Fruit fly (Drosophila melanogaster) whole organism, pupa: ENCODE measurements around the gene CG42870.

Experiments used
- CG10348 ChIP-seq: fragments of 200-800 bp; sonication (Bioruptor generic); IDR thresholded peaks from 2 replicates; pipeline ENCODE4 v1.3.6; 2022; ENCODE audit warnings: missing biosample characterization, missing genetic modification characterization
- CG12605 ChIP-seq: fragments of 200-800 bp; sonication (Bioruptor generic); IDR thresholded peaks from 2 replicates; pipeline ENCODE4 v1.3.6; 2022; ENCODE audit warnings: missing biosample characterization, missing genetic modification characterization
- CG13204 ChIP-seq: fragments of 200-800 bp; sonication (Bioruptor generic); optimal IDR thresholded peaks from 2 replicates; lab custom pipeline; 2018; ENCODE audit warnings: missing biosample characterization, mild to moderate bottlenecking, missing genetic modification characterization, moderate library complexity
- CG14655 ChIP-seq: fragments of 200-800 bp; sonication (Bioruptor generic); optimal IDR thresholded peaks from 3 replicates; lab custom pipeline; 2017; ENCODE audit warnings: mild to moderate bottlenecking, missing biosample characterization, missing genetic modification reagents, missing genetic modification characterization
- CG15710 ChIP-seq: fragments of 200-800 bp; sonication (Bioruptor generic); optimal IDR thresholded peaks from 2 replicates; lab custom pipeline; 2018; ENCODE audit warnings: missing biosample characterization, mild to moderate bottlenecking, missing genetic modification characterization, moderate library complexity
- CG17806 ChIP-seq: fragments of 200-800 bp; sonication (Bioruptor generic); optimal IDR thresholded peaks from 2 replicates; lab custom pipeline; 2018; ENCODE audit warnings: missing biosample characterization, mild to moderate bottlenecking, missing genetic modification characterization, moderate library complexity
- CG32121 ChIP-seq: fragments of 200-800 bp; sonication (Bioruptor generic); IDR thresholded peaks from 2 replicates; pipeline ENCODE4 v1.3.6; 2022; ENCODE audit warnings: missing biosample characterization, missing genetic modification characterization
- CG34367 ChIP-seq: fragments of 200-800 bp; sonication (Bioruptor generic); optimal IDR thresholded peaks from 2 replicates; lab custom pipeline; 2018; ENCODE audit warnings: missing biosample characterization, mild to moderate bottlenecking, missing genetic modification characterization
- CG4496 ChIP-seq: fragments of 200-800 bp; sonication (Bioruptor generic); IDR thresholded peaks from 3 replicates; pipeline ENCODE4 v1.3.6; 2022; ENCODE audit warnings: missing biosample characterization, missing genetic modification characterization
- CG8159 ChIP-seq: fragments of 200-800 bp; sonication (Bioruptor generic); optimal IDR thresholded peaks from 3 replicates; lab custom pipeline; 2018; ENCODE audit warnings: missing biosample characterization, mild to moderate bottlenecking, missing genetic modification characterization, moderate library complexity
- CG8301 ChIP-seq: fragments of 200-800 bp; sonication (Bioruptor generic); optimal IDR thresholded peaks from 2 replicates; lab custom pipeline; 2018; ENCODE audit warnings: missing biosample characterization, mild to moderate bottlenecking, missing genetic modification characterization
- CG9948 ChIP-seq: fragments of 200-800 bp; sonication (Bioruptor generic); optimal IDR thresholded peaks from 2 replicates; lab custom pipeline; 2018; ENCODE audit warnings: missing biosample characterization, mild to moderate bottlenecking, missing genetic modification characterization, moderate library complexity
- D1 ChIP-seq: fragments of 200-800 bp; sonication (Bioruptor generic); optimal IDR thresholded peaks from 2 replicates; lab custom pipeline; 2018; ENCODE audit warnings: missing biosample characterization, mild to moderate bottlenecking, missing genetic modification characterization, moderate library complexity
- EcR ChIP-seq: fragments of 200-800 bp; sonication (Bioruptor generic); optimal IDR thresholded peaks from 3 replicates; lab custom pipeline; 2019; ENCODE audit warnings: missing biosample characterization, missing genetic modification characterization, mild to moderate bottlenecking, moderate library complexity, missing genetic modification reagents
- Ets98B ChIP-seq: fragments of 200-800 bp; sonication (Bioruptor generic); IDR thresholded peaks from 2 replicates; pipeline ENCODE4 v1.3.6; 2022; ENCODE audit warnings: missing biosample characterization, missing genetic modification characterization
- Pif1A ChIP-seq: fragments of 200-800 bp; sonication (Bioruptor generic); optimal IDR thresholded peaks from 3 replicates; lab custom pipeline; 2016; ENCODE audit warnings: missing biosample characterization, missing genetic modification characterization
- Pif1B ChIP-seq: fragments of 200-800 bp; sonication (Bioruptor generic); optimal IDR thresholded peaks from 3 replicates; lab custom pipeline; 2016; ENCODE audit warnings: missing biosample characterization, missing genetic modification characterization
- Snoo ChIP-seq: fragments of 200-800 bp; sonication (Bioruptor generic); optimal IDR thresholded peaks from 3 replicates; lab custom pipeline; 2017; ENCODE audit warnings: missing biosample characterization, mild to moderate bottlenecking, missing genetic modification characterization, inconsistent platforms
- fd96Ca ChIP-seq: fragments of 200-800 bp; sonication (Bioruptor generic); IDR thresholded peaks from 3 replicates; pipeline ENCODE4 v1.3.6; 2022; ENCODE audit warnings: missing biosample characterization, missing genetic modification characterization
- gl ChIP-seq: fragments of 200-800 bp; sonication (Bioruptor generic); optimal IDR thresholded peaks from 2 replicates; lab custom pipeline; 2018; ENCODE audit warnings: missing biosample characterization, mild to moderate bottlenecking, missing genetic modification characterization
- rn ChIP-seq: fragments of 200-800 bp; sonication (Bioruptor generic); IDR thresholded peaks from 2 replicates; pipeline ENCODE4 v1.3.6; 2022; ENCODE audit warnings: missing biosample characterization, missing genetic modification characterization

The CG42870 gene

DNA sequence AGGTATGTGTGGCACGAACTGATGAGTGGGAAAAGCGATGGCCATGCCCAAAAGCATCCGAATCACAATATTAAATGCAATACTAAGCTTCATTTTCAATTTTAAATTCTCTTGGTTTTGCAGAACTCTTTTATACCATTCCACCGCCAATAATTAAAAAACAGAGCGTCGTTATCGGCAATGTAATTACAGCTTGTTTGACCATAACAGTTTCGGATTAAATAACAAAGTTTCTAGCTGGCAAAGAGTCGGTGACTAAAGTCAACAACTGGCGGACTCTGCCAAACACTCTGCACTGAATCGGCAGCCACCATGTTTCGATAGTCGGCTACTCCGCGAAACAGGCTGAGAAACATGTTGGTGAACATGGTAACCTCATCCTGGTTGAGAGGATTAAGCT is at the start of gene CG42870:
Gene CG42870, minus strand, starts transcription at position 101 of the 400 bp plus-strand sequence.
- TF ChIP-seq CG32121 (GFP tag; lab: Robert Waterston, UW), result no peak
- no peak for TF ChIP-seq rn
- TF ChIP-seq EcR (GFP tag; lab: Kevin White, UChicago), result no peak
- no peak for TF ChIP-seq CG8159
- TF ChIP-seq Pif1A (GFP tag; lab: Kevin White, UChicago), result no peak
- TF ChIP-seq, all 21 proteins: peak for 0

DNA sequence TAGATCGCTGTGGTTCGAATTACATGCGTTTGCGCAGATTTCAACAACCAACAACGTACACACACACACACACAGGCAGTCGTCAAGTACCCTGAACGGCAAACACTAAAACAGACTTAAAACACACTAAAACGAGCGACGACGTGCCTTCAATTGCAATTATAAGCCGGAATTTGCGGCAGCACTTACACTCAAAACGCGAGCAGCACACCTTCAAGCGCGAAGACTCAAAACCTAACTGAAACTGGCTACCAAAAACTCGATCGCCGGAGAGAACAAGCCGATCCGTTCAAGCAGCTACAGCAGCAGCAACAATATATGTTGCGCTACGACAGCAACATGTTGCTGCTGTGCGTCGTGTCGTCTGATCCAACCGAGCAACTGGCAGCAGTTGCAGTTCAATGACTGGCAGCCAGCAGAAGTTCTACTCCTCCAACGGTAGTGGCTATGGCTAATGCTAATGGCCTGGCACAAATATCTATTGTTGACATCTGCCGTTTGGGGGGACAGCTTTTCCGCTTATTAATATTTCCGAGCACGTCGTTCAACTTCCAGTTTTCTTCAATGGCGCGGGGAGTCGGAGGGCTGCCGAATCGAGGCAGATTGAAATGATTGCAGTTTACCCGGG is 45.2 kb upstream of the CG42870 start, which contains the start of gene tsl:
Gene tsl, minus strand, starts transcription at position 242 of the 628 bp plus-strand sequence.
- peak; percentile 93 for TF ChIP-seq EcR (GFP tag; lab: Kevin White, UChicago)
- peak; percentile 20 for TF ChIP-seq CG13204
- no peak for TF ChIP-seq Pif1B (GFP tag; lab: Kevin White, UChicago)
- 0 out of 3 replicates have a peak, but pooled peaks have one; percentile 16 for TF ChIP-seq CG4496 (GFP tag; lab: Robert Waterston, UW)

DNA sequence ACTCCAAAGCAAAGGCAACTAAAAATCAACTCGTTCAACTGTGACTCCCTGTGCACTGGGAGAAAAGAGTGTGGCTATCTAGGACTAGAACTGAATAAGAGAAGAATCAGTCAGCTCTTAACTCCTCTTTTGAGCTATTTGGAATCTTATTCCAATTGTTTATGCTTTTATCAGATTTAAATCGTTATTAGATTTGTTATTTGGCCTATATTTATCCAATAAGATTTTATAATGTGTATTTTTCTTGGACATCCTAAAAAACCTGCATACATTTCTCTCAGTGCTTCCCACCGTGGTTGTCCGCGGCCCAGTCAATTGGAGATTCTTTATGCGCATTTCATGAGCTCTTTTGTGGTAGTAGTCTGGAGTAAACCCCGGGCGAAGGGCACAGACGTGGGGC is 44.3 kb upstream of the CG42870 start:
- TF ChIP-seq D1 (tag; lab: Kevin White, UChicago) (peak; percentile 86), Pif1A (GFP tag; lab: Kevin White, UChicago) (peak; percentile 93), CG14655 (GFP tag; lab: Kevin White, UChicago) (peak; percentile 92), CG8159 (peak; percentile 95), Snoo (tag; lab: Kevin White, UChicago) (peak; percentile 92), CG13204 (peak; percentile 83), CG4496 (GFP tag; lab: Robert Waterston, UW) (peak; percentile 82), fd96Ca (GFP tag; lab: Robert Waterston, UW) (peak; percentile 66; the same call in 2 of the 3 replicates), CG15710 (tag; lab: Kevin White, UChicago) (peak; percentile 95), CG10348 (no peak), CG34367 (peak; percentile 90), CG12605 (GFP tag; lab: Robert Waterston, UW) (peak; percentile 71), Pif1B (GFP tag; lab: Kevin White, UChicago) (peak; percentile 88), CG17806 (peak; percentile 95), EcR (GFP tag; lab: Kevin White, UChicago) (peak; percentile 65), CG9948 (peak; percentile 93), rn (peak; percentile 69), Ets98B (GFP tag; lab: Robert Waterston, UW) (peak; percentile 72), CG32121 (GFP tag; lab: Robert Waterston, UW) (peak; percentile 72), gl (peak; percentile 89), CG8301 (tag; lab: Kevin White, UChicago) (peak; percentile 87)

DNA sequence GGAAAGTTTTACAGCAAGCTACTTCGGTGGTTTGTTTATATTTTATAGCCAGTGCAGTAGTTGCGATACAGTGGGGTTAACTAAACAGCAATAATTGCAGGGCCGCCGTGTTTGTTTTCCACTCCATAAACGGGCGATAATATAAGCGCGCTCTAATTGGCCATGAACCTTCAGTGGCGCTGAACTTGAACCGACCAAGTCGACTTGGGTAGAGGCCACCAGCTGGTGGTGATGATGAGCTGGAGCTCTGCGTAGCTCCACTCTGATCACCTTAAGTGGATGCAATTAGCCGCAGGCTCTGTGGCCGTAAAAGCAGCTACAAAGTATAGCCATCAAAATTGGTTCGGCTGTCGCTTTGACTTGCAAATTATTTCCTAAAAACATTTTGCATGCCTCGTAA is 42.9 kb upstream of the CG42870 start:
- peak; percentile 76 for TF ChIP-seq EcR (GFP tag; lab: Kevin White, UChicago)
- no peak for TF ChIP-seq fd96Ca (GFP tag; lab: Robert Waterston, UW)
- TF ChIP-seq, all 21 proteins: peak for 1

DNA sequence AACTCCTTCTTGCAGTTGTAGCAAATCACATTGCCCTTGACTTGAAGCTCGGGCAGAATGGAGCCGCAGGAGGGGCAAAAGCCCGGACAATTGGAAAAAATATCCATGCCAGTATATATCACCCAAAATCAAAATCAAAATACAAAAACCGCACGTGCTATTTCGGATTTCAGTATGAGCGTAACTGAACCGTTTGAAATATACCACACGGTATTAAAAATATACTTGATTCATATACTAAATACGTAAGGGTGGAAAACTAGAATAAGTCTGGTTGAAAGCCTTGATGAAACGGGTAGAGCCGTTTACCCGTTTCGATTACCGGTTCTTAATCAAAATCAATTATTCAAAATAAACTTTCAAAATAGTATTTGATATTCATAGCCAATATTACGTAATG is 40.5 kb upstream of the CG42870 start, which contains the start of gene Polr1H:
Gene Polr1H, minus strand, starts transcription at position 188 of the 400 bp plus-strand sequence.
- TF ChIP-seq CG34367 (no peak), CG12605 (GFP tag; lab: Robert Waterston, UW) (no peak), CG10348 (no peak), CG4496 (GFP tag; lab: Robert Waterston, UW) (no peak), Pif1A (GFP tag; lab: Kevin White, UChicago) (no peak), CG15710 (tag; lab: Kevin White, UChicago) (no peak), CG14655 (GFP tag; lab: Kevin White, UChicago) (no peak), CG8159 (no peak), gl (no peak), fd96Ca (GFP tag; lab: Robert Waterston, UW) (no peak), CG17806 (no peak), EcR (GFP tag; lab: Kevin White, UChicago) (no peak), Ets98B (GFP tag; lab: Robert Waterston, UW) (no peak), CG32121 (GFP tag; lab: Robert Waterston, UW) (no peak), CG9948 (no peak)

DNA sequence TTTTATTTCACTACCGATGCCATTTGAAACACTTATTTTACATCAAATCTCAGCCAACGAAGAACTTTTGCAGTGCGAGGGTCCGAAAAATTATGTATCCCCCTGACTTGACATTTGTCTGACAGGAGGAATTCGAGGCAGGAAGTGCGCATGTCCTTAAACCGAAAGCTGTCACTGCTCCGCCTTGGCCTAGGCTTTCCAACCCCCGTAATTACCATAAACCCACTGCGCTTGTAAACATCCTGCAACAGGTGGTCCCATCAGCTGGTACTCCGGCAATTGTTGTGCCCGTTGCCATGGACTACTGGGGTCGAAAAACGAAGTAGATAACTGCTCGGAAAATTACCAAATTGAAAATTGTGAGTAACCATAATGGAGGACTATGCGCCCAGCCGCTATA is 38.6 kb upstream of the CG42870 start, which contains the start of the genes GABA-B-R2 and CG6800:
Gene GABA-B-R2, minus strand, starts transcription at position 75 of the 400 bp plus-strand sequence.
Gene CG6800, plus strand, starts transcription at position 373 of the 400 bp plus-strand sequence.
- TF ChIP-seq CG12605 (GFP tag; lab: Robert Waterston, UW) (peak; percentile 84), CG9948 (no peak), gl (no peak), fd96Ca (GFP tag; lab: Robert Waterston, UW) (no peak), rn (no peak), Pif1A (GFP tag; lab: Kevin White, UChicago) (no peak), Pif1B (GFP tag; lab: Kevin White, UChicago) (no peak), CG32121 (GFP tag; lab: Robert Waterston, UW) (no peak)

DNA sequence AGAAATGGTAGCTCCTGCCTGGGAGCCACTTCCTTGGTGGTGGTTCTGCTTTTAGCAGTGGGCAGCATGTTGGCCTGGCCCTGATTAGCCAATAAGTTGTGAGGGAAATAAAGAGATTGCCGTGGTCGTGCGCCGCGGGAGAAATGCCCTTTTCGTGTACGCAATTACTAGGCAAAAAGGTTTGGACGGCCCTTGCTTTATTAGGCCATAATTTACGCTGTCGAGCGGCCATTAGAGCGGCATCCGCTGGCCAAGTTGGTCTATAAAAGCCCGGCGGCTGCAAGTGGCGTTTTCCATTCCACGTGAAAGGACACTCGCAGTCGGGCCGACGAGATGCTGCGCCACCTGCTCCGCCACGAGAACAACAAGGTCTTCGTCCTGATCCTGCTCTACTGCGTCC is 32.1 kb upstream of the CG42870 start, which contains the start of gene Burs:
Gene Burs, plus strand, starts transcription at position 301 of the 400 bp plus-strand sequence.
- TF ChIP-seq CG17806 (no peak), D1 (tag; lab: Kevin White, UChicago) (no peak), Ets98B (GFP tag; lab: Robert Waterston, UW) (no peak), gl (no peak), CG12605 (GFP tag; lab: Robert Waterston, UW) (no peak), CG14655 (GFP tag; lab: Kevin White, UChicago) (no peak), EcR (GFP tag; lab: Kevin White, UChicago) (no peak), Pif1A (GFP tag; lab: Kevin White, UChicago) (no peak), CG9948 (no peak), CG10348 (no peak), CG15710 (tag; lab: Kevin White, UChicago) (no peak), CG13204 (no peak), CG32121 (GFP tag; lab: Robert Waterston, UW) (no peak)
